Fruit fly (Drosophila melanogaster): ENCODE results near the gene CG17260.

DNA sequence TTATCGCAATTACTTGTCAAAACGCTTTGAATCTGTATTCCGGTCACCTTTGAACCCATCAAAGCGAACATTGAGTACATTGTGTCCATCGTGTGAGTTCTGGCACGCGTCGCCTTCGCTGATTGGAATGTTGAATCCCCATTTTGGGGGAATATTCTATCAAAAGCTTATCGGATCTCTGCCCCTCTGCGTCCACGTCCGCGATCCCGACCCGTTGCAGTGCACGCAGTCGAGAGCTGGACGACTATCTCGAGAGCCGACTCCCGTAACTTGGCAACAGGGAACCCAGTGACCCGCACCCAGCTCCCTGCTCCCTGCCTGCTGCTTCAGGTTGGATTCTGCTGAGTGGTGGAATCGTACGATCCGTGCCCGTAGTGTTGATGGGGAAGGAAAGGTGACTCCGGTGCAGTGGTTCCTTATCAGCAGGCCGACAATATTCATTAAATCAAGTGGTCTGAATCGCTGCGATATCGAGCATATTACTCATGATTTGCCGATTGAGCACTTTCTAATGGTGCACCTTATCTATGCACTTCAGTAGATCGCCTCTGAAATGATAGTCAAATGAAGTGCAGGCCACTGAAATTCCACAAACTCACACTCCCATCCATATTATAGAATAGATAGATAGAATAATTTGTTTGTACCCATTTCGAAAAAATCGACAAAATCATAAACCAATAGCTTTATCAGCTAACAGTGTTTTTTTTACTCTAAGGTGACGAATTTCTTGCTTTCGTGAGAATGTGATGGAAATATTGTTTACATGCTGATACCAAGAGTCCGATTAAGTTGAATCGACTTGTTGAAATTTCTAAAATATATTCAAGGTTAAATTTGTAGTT lies 7.9 kb downstream of the CG17260 start:
- TF ChIP-seq CG8478 (optimal IDR thresholded peaks at IDR 0.05) (no peak), CTCF (optimal IDR thresholded peaks at IDR 0.05) (no peak)
